Fruit fly (Drosophila melanogaster) whole organism, wandering third instar larva: ENCODE measurements around the gene Tg.

ENCODE experiments used
- dl ChIP-seq, 2 experiments: fragments of 175-275, 200-275 bp in 1 of 2; fragments of 200-275 bp in 1 of 2; sonication (Bioruptor generic); optimal IDR thresholded peaks; lab custom pipeline; 2018; ENCODE audit warnings: mild to moderate bottlenecking in 2 of 2, missing biosample characterization in 2 of 2, missing genetic modification characterization in 2 of 2, moderate library complexity in 2 of 2; ENCODE audit not compliant: partially characterized antibody in 2 of 2, insufficient read depth in 1 of 2
- pan ChIP-seq: fragments of >200 bp; optimal IDR thresholded peaks from 2 replicates; lab custom pipeline; 2017
- psq ChIP-seq: fragments of 200-800 bp; sonication (Bioruptor generic); optimal IDR thresholded peaks from 3 replicates; lab custom pipeline; 2017; ENCODE audit warnings: missing biosample characterization, mild to moderate bottlenecking, missing genetic modification characterization, moderate library complexity

dm6 chr2L:8010602-8011455 is at the start of gene Tg, which contains the start of gene Glyat:
- no peak for TF ChIP-seq dl (GFP tag; optimal IDR thresholded peaks at IDR 0.05; lab: Kevin White, UChicago; ENCODE audit: insufficient read depth in 1 of 2, partially characterized antibody in 2 of 2)
- TF ChIP-seq pan: no peak
- TF ChIP-seq psq (GFP tag; lab: Kevin White, UChicago): no peak
